Worm (Caenorhabditis elegans): ENCODE measurements around the gene F56F11.1.
"Not testable (repeated sequence)": the region's sequence is repeated elsewhere in the genome, so short reads cannot be mapped to it uniquely, and the experiment has no call there.

The F56F11.1 gene

DNA sequence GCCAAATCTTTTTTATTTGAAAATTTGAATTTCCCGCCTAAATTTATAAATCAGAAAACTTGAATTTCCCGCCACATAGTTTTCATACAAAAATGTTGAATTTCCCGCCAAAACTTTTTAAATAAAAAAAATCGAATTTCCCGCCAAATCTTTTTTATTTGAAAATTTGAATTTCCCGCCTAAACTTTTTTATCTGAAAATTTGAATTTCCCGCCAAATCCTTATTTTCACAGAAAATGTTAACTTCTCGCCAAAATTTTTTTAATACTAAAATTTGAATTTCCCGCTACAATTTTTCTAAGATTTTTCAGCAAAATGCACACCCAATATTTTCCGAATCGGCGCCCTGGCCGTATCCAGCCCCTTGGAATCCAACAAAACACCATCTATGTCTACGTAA is 9.6 kb upstream of the F56F11.1 start, which contains the start of gene F56F11.2:
F56F11.2 (plus strand) TSS at position 301 of the 400 bp plus-strand sequence.
- TF ChIP-seq B0310.2, ceh-36, F13C5.2 (tag; optimal IDR thresholded peaks at IDR 0.05): not testable (repeated sequence)

DNA sequence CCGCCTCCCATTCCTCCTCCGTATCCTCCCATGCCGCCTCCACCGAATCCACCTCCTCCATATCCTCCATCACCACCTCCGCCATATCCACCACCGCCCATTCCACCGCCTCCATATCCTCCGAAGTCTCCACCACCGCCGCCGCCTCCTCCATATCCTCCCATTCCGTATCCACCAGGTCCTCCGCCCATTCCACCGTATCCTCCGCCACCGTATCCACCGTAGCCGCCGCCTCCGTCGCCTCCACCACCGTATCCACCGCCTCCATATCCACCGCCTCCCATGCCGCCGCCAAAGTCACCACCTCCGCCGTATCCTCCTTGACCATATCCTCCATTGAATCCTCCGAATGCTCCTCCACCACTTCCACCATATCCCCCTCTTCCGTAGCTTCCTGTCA is 8.2 kb downstream of the F56F11.1 start:
- TF ChIP-seq F13C5.2 (tag; optimal IDR thresholded peaks at IDR 0.05) (no peak), ets-7 (tag; optimal IDR thresholded peaks at IDR 0.05) (no peak), aly-1 (tag; optimal IDR thresholded peaks at IDR 0.05) (no peak)

DNA sequence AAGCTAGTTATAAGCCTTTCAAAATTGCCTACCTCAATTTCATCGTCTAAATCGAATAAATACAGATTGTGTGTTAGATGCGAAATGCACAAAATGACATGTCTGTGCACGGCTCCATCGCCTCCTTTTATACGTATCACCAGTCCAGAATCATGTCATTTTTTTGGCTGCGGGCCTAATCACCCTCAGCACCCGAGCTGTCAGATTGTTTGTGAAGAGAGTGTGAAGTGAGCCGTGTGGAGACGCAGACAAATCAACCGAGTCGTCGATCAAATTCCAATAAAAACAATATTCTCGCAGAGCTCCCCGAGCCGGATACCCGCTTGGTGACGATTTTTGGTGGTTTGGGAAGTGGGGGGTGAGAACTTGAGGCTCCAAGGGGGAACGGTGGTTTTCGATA is 9.6 kb downstream of the F56F11.1 start, which contains the start of gene idpa-1:
idpa-1 (minus strand) TSS at position 101 of the 400 bp plus-strand sequence.
- TF ChIP-seq ceh-36 (tag; optimal IDR thresholded peaks at IDR 0.05) = no peak

DNA sequence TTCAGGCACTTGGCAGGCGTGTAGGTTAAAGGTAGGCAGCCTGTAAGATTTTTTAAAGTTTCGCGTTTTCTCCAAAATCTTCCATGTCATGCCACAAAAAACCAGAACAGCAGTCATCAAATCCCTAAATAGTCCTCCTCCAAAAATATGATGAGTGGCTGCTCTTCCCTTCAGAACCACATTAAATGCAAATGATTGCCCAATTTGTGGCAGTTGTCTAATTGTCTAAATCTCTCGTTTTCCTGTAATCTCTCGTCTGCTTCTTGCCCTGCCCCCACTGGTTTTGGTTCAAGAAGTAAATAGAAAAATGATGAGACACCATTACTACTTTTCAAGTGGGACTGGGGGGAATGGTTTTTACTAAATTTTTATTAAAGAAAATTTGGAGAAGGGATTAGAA is 12.6 kb downstream of the F56F11.1 start:
- TF ChIP-seq aly-1 (tag; optimal IDR thresholded peaks at IDR 0.05) (no peak), tbx-11 (GFP tag; IDR thresholded peaks at IDR 0.05) (no peak), tra-4 (tag; optimal IDR thresholded peaks at IDR 0.05) (no peak), ceh-36 (tag; optimal IDR thresholded peaks at IDR 0.05) (no peak), hmbx-1 (tag; optimal IDR thresholded peaks at IDR 0.05) (no peak), B0310.2 (tag; optimal IDR thresholded peaks at IDR 0.05) (no peak), flt-1 (GFP tag; IDR thresholded peaks at IDR 0.05) (no peak), ceh-13 (GFP tag; optimal IDR thresholded peaks at IDR 0.05) (no peak), ets-7 (tag; optimal IDR thresholded peaks at IDR 0.05) (no peak), tbx-37 (GFP tag; conservative IDR thresholded peaks at IDR 0.05) (no peak), hmg-4 (GFP tag; optimal IDR thresholded peaks at IDR 0.05) (no peak), pes-1 (GFP tag; IDR thresholded peaks at IDR 0.05) (no peak), F13C5.2 (tag; optimal IDR thresholded peaks at IDR 0.05) (no peak), hnd-1 (tag; optimal IDR thresholded peaks at IDR 0.05) (no peak), scrt-1 (GFP tag; IDR thresholded peaks at IDR 0.05) (no peak)

DNA sequence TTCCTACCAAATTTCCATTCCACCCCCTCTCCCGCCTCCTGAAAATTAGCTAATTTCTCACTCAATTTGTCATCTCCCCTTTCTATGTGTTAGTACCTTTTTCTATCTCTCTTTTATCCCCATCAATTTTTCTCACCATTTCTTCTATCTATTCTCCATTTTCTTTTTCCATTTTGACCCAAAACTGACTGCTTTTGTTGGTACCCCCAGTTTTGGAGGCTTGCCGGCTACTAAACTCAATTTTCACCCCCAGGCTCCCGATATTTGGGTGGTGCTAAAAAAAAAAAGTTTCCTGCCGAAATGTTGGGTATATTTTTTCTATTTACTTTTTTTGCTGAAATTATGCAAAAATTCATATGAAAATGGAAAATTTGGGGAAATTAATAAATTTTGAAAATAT is 16.3 kb downstream of the F56F11.1 start:
- TF ChIP-seq sea-1 (GFP tag; conservative IDR thresholded peaks at IDR 0.05) (no peak), flt-1 (GFP tag; IDR thresholded peaks at IDR 0.05) (no peak), ceh-13 (GFP tag; optimal IDR thresholded peaks at IDR 0.05) (no peak), ceh-36 (tag; optimal IDR thresholded peaks at IDR 0.05) (no peak), tra-4 (tag; optimal IDR thresholded peaks at IDR 0.05) (no peak), tbx-37 (GFP tag; conservative IDR thresholded peaks at IDR 0.05) (no peak), aly-1 (tag; optimal IDR thresholded peaks at IDR 0.05) (no peak), hnd-1 (tag; optimal IDR thresholded peaks at IDR 0.05) (no peak), hmbx-1 (tag; optimal IDR thresholded peaks at IDR 0.05) (no peak), hmg-4 (GFP tag; optimal IDR thresholded peaks at IDR 0.05) (no peak), ets-7 (tag; optimal IDR thresholded peaks at IDR 0.05) (no peak), tbx-11 (GFP tag; IDR thresholded peaks at IDR 0.05) (no peak), scrt-1 (GFP tag; IDR thresholded peaks at IDR 0.05) (no peak), F13C5.2 (tag; optimal IDR thresholded peaks at IDR 0.05) (no peak)

DNA sequence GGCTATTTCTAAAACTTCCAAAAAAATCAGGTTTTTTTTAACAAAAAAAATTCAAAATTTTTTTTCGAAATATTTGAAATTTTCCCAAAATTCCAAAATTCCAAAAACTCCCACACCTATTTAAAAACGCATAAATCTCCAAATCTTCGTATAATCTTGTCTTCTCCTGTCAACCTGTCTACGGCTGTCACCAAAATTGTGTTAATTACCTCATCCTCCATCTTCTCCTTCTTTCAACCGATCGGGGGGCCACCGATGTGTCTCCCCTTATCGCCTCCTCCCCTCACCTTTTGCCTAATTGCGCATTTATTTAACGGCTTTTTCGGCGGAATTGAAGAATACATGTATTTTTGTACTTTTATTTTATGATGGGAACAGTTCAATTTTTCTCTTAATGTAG is 17.3 kb downstream of the F56F11.1 start:
- no peak for TF ChIP-seq hmg-4 (GFP tag; optimal IDR thresholded peaks at IDR 0.05)

ce11 chrIII:2910606-2911005 is 19.1 kb downstream of the F56F11.1 start, which contains the start of gene cdh-1:
Gene cdh-1 (plus strand): TSS chrIII:2910906.
- TF ChIP-seq ceh-36 (tag; optimal IDR thresholded peaks at IDR 0.05) (no peak), hnd-1 (tag; optimal IDR thresholded peaks at IDR 0.05) (no peak), tbx-37 (GFP tag; conservative IDR thresholded peaks at IDR 0.05) (no peak), aly-1 (tag; optimal IDR thresholded peaks at IDR 0.05) (no peak), ceh-13 (GFP tag; optimal IDR thresholded peaks at IDR 0.05) (no peak), hmg-4 (GFP tag; optimal IDR thresholded peaks at IDR 0.05) (no peak), flt-1 (GFP tag; IDR thresholded peaks at IDR 0.05) (no peak), scrt-1 (GFP tag; IDR thresholded peaks at IDR 0.05) (no peak), ama-1 (optimal IDR thresholded peaks at IDR 0.05) (no peak), tra-4 (tag; optimal IDR thresholded peaks at IDR 0.05) (no peak), B0310.2 (tag; optimal IDR thresholded peaks at IDR 0.05) (no peak), pes-1 (GFP tag; IDR thresholded peaks at IDR 0.05) (no peak)

DNA sequence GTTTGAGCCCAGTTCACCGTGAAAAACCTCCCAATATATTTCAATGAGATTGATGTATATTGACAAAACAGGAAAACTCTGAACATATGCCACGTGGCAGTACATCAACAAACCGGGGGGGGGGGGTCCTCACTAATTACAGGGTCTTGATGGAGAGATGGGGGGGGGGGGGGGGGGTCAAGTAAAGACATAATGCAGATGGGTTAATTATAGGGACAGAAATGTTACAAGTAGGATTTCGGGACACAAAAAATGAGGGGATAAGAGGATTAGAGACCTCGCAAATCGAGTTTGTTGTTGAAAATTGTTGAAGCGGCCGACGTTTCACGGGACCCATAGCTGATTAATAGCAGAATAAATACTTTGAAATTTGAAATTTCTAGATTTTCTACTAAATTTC is 21.4 kb downstream of the F56F11.1 start:
- TF ChIP-seq ama-1 (optimal IDR thresholded peaks at IDR 0.05) (no peak), sea-1 (GFP tag; conservative IDR thresholded peaks at IDR 0.05) (no peak), hnd-1 (tag; optimal IDR thresholded peaks at IDR 0.05) (no peak), F13C5.2 (tag; optimal IDR thresholded peaks at IDR 0.05) (no peak), ceh-36 (tag; optimal IDR thresholded peaks at IDR 0.05) (peak; percentile 32), hmg-4 (GFP tag; optimal IDR thresholded peaks at IDR 0.05) (no peak), tbx-37 (GFP tag; conservative IDR thresholded peaks at IDR 0.05) (no peak), B0310.2 (tag; optimal IDR thresholded peaks at IDR 0.05) (no peak)

DNA sequence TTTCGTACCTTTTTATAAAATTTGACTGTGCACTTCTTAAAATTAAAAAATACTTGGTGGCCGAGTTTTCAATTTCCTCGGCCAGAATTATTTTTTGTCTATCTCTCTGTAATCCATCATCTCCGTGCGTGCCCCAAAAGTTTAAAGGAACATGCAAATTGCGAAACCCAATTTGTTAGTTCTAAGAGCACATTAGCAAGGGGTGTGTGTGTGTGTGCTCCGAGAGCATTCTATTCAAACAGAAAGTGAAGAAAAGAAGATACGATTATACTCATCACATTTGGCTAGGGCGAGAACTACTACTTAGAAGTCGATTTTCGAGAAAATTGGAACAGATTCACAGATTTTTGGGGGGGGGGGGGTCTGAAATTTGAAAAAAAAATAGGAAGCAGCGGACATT is 22.5 kb downstream of the F56F11.1 start:
- no peak for TF ChIP-seq tra-4 (tag; optimal IDR thresholded peaks at IDR 0.05)
- no peak for TF ChIP-seq hmg-4 (GFP tag; optimal IDR thresholded peaks at IDR 0.05)
- no peak for TF ChIP-seq tbx-37 (GFP tag; conservative IDR thresholded peaks at IDR 0.05)

All from whole organism, early embryonic.